Fruit fly (Drosophila melanogaster) whole organism, wandering third instar larva: Measurements from ENCODE around the gene CG32713.

Experiments used
- Abd-B ChIP-seq: fragments of >200 bp; optimal IDR thresholded peaks from 2 replicates; lab custom pipeline; 2017; ENCODE audit warnings: missing biosample characterization, missing genetic modification characterization
- CG32264 ChIP-seq: fragments of 200-800 bp; sonication (Bioruptor generic); optimal IDR thresholded peaks from 2 replicates; lab custom pipeline; 2016; ENCODE audit warnings: missing biosample characterization, missing genetic modification characterization
- CG9705 ChIP-seq: fragments of 200-800 bp; sonication (Bioruptor generic); optimal IDR thresholded peaks from 2 replicates; lab custom pipeline; 2018; ENCODE audit warnings: missing biosample characterization, mild to moderate bottlenecking, missing genetic modification characterization
- CrebA ChIP-seq: fragments of 200-800 bp; sonication (Bioruptor generic); optimal IDR thresholded peaks from 2 replicates; lab custom pipeline; 2016; ENCODE audit warnings: missing biosample characterization, mild to moderate bottlenecking, missing genetic modification characterization, borderline replicate concordance
- Dif ChIP-seq: fragments of 200-275, 200-300 bp; sonication (Bioruptor generic); optimal IDR thresholded peaks from 2 replicates; lab custom pipeline; 2018; ENCODE audit warnings: missing biosample characterization, missing genetic modification characterization; ENCODE audit not compliant: partially characterized antibody
- Hnf4 ChIP-seq: fragments of 200-800 bp; sonication (Bioruptor generic); optimal IDR thresholded peaks from 2 replicates; lab custom pipeline; 2016; ENCODE audit warnings: missing biosample characterization, mild to moderate bottlenecking, missing genetic modification characterization
- Hr78 ChIP-seq: fragments of >200 bp; optimal IDR thresholded peaks from 2 replicates; lab custom pipeline; 2017; ENCODE audit warnings: missing biosample characterization, missing genetic modification characterization
- Hr83 ChIP-seq: fragments of 200-300 bp; sonication (Bioruptor generic); optimal IDR thresholded peaks from 2 replicates; lab custom pipeline; 2016; ENCODE audit warnings: missing biosample characterization, mild to moderate bottlenecking, missing genetic modification characterization, moderate library complexity; ENCODE audit not compliant: poor library complexity, severe bottlenecking
- Jra ChIP-seq: sonication (Bioruptor generic); optimal IDR thresholded peaks from 2 replicates; lab custom pipeline; 2016; ENCODE audit warnings: missing biosample characterization, missing genetic modification characterization
- Myc ChIP-seq: fragments of >200 bp; optimal IDR thresholded peaks from 2 replicates; lab custom pipeline; 2017
- Rel ChIP-seq, 2 experiments: fragments of 200-800 bp; sonication (Bioruptor generic) in 1 of 2; optimal IDR thresholded peaks; 2 replicates in 1 of 2; 3 replicates in 1 of 2; lab custom pipeline; 2016 to 2019; ENCODE audit warnings: mild to moderate bottlenecking in 2 of 2, missing biosample characterization in 2 of 2, missing genetic modification characterization in 2 of 2, moderate library complexity in 1 of 2
- Sp1 ChIP-seq: fragments of 200-800 bp; sonication (Bioruptor generic); optimal IDR thresholded peaks from 3 replicates; lab custom pipeline; 2019; ENCODE audit warnings: missing biosample characterization, mild to moderate bottlenecking, missing genetic modification characterization, moderate library complexity
- Vsx2 ChIP-seq: fragments of 200-300, 225-300 bp; sonication (Bioruptor generic); optimal IDR thresholded peaks from 2 replicates; lab custom pipeline; 2018; ENCODE audit warnings: missing biosample characterization, missing genetic modification characterization; ENCODE audit not compliant: partially characterized antibody
- br ChIP-seq: fragments of 200-800 bp; sonication (Bioruptor generic); optimal IDR thresholded peaks from 2 replicates; lab custom pipeline; 2016; ENCODE audit warnings: missing biosample characterization, missing genetic modification characterization
- brk ChIP-seq: fragments of 200-800 bp; sonication (Bioruptor generic); optimal IDR thresholded peaks from 2 replicates; lab custom pipeline; 2016; ENCODE audit warnings: missing biosample characterization, mild to moderate bottlenecking, missing genetic modification characterization
- dl ChIP-seq, 2 experiments: fragments of 175-275, 200-275 bp in 1 of 2; fragments of 200-275 bp in 1 of 2; sonication (Bioruptor generic); optimal IDR thresholded peaks; lab custom pipeline; 2018; ENCODE audit warnings: mild to moderate bottlenecking in 2 of 2, missing biosample characterization in 2 of 2, missing genetic modification characterization in 2 of 2, moderate library complexity in 2 of 2; ENCODE audit not compliant: partially characterized antibody in 2 of 2, insufficient read depth in 1 of 2
- dsf ChIP-seq: sonication (Bioruptor generic); optimal IDR thresholded peaks from 2 replicates; lab custom pipeline; 2016; ENCODE audit warnings: missing biosample characterization, missing genetic modification characterization, borderline replicate concordance
- ey ChIP-seq: fragments of 200-800 bp; sonication (Bioruptor generic); optimal IDR thresholded peaks from 2 replicates; lab custom pipeline; 2016; ENCODE audit warnings: missing biosample characterization, missing genetic modification characterization
- fru ChIP-seq: fragments of 200-800 bp; sonication (Bioruptor generic); optimal IDR thresholded peaks from 3 replicates; lab custom pipeline; 2016; ENCODE audit warnings: missing biosample characterization, mild to moderate bottlenecking, missing genetic modification characterization
- h ChIP-seq: fragments of 200-800 bp; sonication (Bioruptor generic); optimal IDR thresholded peaks from 3 replicates; lab custom pipeline; 2016; ENCODE audit warnings: missing biosample characterization, mild to moderate bottlenecking, missing genetic modification characterization
- jim ChIP-seq: fragments of 175-275, 200-325 bp; sonication (Bioruptor generic); optimal IDR thresholded peaks from 2 replicates; lab custom pipeline; 2016; ENCODE audit warnings: missing biosample characterization, mild to moderate bottlenecking, missing genetic modification characterization
- lola ChIP-seq: fragments of >200 bp; optimal IDR thresholded peaks from 2 replicates; lab custom pipeline; 2017; ENCODE audit warnings: missing biosample characterization, missing genetic modification characterization
- psq ChIP-seq: fragments of 200-800 bp; sonication (Bioruptor generic); optimal IDR thresholded peaks from 3 replicates; lab custom pipeline; 2017; ENCODE audit warnings: missing biosample characterization, mild to moderate bottlenecking, missing genetic modification characterization, moderate library complexity
- rgr ChIP-seq: fragments of 200-800 bp; sonication (Bioruptor generic); optimal IDR thresholded peaks from 3 replicates; lab custom pipeline; 2016; ENCODE audit warnings: missing biosample characterization, mild to moderate bottlenecking, missing genetic modification characterization
- sage ChIP-seq: fragments of 200-800 bp; sonication (Bioruptor generic); optimal IDR thresholded peaks from 2 replicates; lab custom pipeline; 2016; ENCODE audit warnings: missing biosample characterization, mild to moderate bottlenecking, missing genetic modification characterization
- tai ChIP-seq: sonication (Bioruptor generic); optimal IDR thresholded peaks from 2 replicates; lab custom pipeline; 2016; ENCODE audit warnings: missing biosample characterization, missing genetic modification characterization
- usp ChIP-seq: fragments of >200 bp; optimal IDR thresholded peaks from 2 replicates; lab custom pipeline; 2017; ENCODE audit warnings: missing biosample characterization, missing genetic modification characterization
- woc ChIP-seq: sonication (Bioruptor generic); optimal IDR thresholded peaks from 2 replicates; lab custom pipeline; 2016; ENCODE audit warnings: missing biosample characterization, mild to moderate bottlenecking, missing genetic modification characterization

CG32713 gene

DNA sequence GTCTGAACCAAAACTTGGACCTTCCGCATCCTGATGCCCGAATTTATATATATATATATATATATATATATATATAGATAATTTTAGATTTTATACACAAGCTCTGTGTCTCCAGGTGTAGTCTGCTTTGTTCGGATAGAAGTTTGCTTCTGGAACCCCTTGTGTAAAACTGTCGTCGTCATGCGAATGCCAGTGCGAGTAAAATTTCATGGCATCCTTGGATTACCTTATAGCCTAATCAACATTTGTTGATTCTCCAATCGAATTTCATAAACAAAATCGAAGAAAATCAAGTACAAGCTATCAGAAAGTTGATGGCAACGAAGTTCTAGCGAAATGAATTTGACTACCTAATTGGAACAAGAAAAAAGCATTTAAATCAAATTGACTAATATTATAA lies at the start of gene CG32713:
Gene CG32713, minus strand, starts transcription at position 101 of the 400 bp plus-strand sequence.
- no peak for TF ChIP-seq dsf
- no peak for TF ChIP-seq dl (GFP tag; optimal IDR thresholded peaks at IDR 0.05; lab: Kevin White, UChicago; ENCODE audit: insufficient read depth in 1 of 2, partially characterized antibody in 2 of 2)
- no peak for TF ChIP-seq Rel (GFP tag; optimal IDR thresholded peaks at IDR 0.05; lab: Kevin White, UChicago)
- TF ChIP-seq Rel (tag; optimal IDR thresholded peaks at IDR 0.05; lab: Kevin White, UChicago): no peak
- no peak for TF ChIP-seq Hr83 (GFP tag; lab: Kevin White, UChicago)
- no peak for TF ChIP-seq CrebA (GFP tag; lab: Kevin White, UChicago)
- no peak for TF ChIP-seq jim (GFP tag; lab: Kevin White, UChicago)
- no peak for TF ChIP-seq h
- TF ChIP-seq lola (GFP tag; lab: Kevin White, UChicago): no peak

DNA sequence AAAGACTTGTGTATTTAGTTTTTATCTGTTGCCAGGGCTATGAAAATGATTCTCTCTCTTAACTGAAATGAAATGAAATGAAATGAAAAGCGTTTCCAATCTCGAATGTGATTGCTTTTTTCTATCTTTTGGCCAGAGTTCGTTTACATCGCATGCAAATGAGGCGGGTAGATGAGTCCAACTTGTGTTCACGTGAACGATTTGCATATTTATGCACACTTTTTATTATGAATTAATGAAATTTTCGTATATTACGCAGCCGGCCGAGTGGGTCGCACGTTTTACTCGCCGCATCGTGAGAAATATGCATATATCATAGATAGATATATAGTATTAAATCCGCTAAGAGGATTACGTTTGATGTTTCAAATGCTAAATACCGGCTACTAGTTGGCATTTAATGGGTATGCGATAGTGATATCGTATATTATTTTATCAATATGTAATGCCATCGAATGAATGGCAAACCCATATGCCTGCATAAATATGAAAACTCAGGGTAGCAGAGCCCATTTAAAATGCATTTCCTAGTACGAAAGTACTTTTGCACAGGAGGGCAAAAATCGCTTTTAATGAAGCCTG lies 47.7 kb upstream of the CG32713 start:
- no peak for TF ChIP-seq Dif (GFP tag; lab: Kevin White, UChicago)
- TF ChIP-seq Sp1 (GFP tag; lab: Kevin White, UChicago): no peak
- no peak for TF ChIP-seq fru (GFP tag; lab: Kevin White, UChicago)
- no peak for TF ChIP-seq usp (GFP tag; lab: Kevin White, UChicago)
- no peak for TF ChIP-seq psq (GFP tag; lab: Kevin White, UChicago)
- TF ChIP-seq Jra (GFP tag; lab: Kevin White, UChicago): no peak
- TF ChIP-seq tai (GFP tag; lab: Kevin White, UChicago): no peak
- TF ChIP-seq br (GFP tag; lab: Kevin White, UChicago): no peak
- no peak for TF ChIP-seq Hr83 (GFP tag; lab: Kevin White, UChicago)
- TF ChIP-seq Myc: no peak
- TF ChIP-seq jim (GFP tag; lab: Kevin White, UChicago): no peak
- TF ChIP-seq brk (GFP tag; lab: Kevin White, UChicago): no peak
- no peak for TF ChIP-seq CG9705 (GFP tag; lab: Kevin White, UChicago)
- TF ChIP-seq Vsx2: no peak
- no peak for TF ChIP-seq Rel (GFP tag; optimal IDR thresholded peaks at IDR 0.05; lab: Kevin White, UChicago)
- TF ChIP-seq Rel (tag; optimal IDR thresholded peaks at IDR 0.05; lab: Kevin White, UChicago): no peak
- no peak for TF ChIP-seq Hr78 (GFP tag; lab: Kevin White, UChicago)
- no peak for TF ChIP-seq dsf
- no peak for TF ChIP-seq woc (GFP tag; lab: Kevin White, UChicago)

DNA sequence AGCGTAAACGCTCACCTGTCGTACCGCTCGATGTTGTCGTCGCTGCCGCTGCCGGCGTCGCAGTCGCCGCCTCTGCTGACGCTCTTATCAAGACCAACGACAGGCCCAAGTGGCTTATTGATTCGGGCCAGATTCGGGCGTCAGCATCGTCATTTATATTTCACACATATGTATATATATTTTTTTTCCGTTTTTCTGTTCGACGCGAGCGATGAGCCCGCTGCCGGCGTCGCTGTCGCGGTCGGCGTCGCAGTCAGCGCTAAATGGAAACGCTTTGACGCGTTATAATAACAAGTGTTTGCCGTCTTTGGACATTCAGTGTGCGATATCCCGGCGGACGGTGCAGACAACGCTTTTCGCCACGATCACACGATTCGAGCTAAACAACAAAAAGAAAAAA lies 44.6 kb upstream of the CG32713 start:
- no peak for TF ChIP-seq Dif (GFP tag; lab: Kevin White, UChicago)
- TF ChIP-seq CG32264 (GFP tag; lab: Kevin White, UChicago): no peak
- no peak for TF ChIP-seq dsf
- no peak for TF ChIP-seq fru (GFP tag; lab: Kevin White, UChicago)
- TF ChIP-seq sage (GFP tag; lab: Kevin White, UChicago): no peak
- TF ChIP-seq CG9705 (GFP tag; lab: Kevin White, UChicago): no peak
- TF ChIP-seq rgr (GFP tag; lab: Kevin White, UChicago): no peak
- TF ChIP-seq Hnf4 (GFP tag; lab: Kevin White, UChicago): no peak
- TF ChIP-seq ey (GFP tag; lab: Kevin White, UChicago): no peak
- TF ChIP-seq Abd-B (GFP tag; lab: Kevin White, UChicago): no peak
- no peak for TF ChIP-seq jim (GFP tag; lab: Kevin White, UChicago)
- TF ChIP-seq lola (GFP tag; lab: Kevin White, UChicago): no peak

DNA sequence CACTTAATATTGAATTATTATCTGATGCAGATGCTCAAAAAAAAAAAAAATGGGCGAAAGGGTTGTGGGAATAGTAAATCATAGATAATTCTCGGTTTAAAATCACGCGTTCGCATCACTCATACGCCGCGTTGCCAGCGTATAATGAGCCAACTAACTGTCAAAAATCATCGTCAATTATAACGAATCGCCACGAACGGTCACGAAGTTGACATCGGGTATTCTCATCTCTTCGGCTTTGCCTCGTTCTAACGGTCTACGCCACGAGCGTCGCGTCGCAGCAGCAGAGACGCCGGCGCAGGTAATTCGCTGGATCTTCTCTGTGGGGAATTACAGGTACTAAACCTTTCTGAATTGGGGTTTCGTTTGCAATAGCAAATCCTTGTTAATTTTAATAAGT lies 43.9 kb upstream of the CG32713 start:
- TF ChIP-seq jim (GFP tag; lab: Kevin White, UChicago): no peak
- TF ChIP-seq CG9705 (GFP tag; lab: Kevin White, UChicago): no peak

DNA sequence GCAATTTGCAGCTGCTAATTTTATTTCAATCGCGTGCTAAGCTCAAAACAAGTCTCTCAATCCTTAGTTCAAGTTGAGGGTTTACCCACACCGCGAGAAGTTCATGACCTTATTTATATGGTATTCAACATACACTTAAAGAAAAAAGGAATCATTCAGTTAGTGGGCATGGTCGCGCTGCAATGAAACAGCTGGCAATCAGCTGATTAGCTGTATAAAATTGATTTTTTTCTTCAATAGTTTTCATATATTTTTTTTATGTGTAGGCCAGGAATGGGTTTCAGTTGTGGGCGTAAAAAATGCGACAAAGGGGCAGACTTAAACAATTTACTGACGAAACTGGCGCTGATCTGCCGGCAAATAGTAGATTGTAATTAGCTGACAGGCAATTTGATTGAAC lies 41.7 kb upstream of the CG32713 start:
- TF ChIP-seq Dif (GFP tag; lab: Kevin White, UChicago): no peak
- TF ChIP-seq rgr (GFP tag; lab: Kevin White, UChicago): peak; percentile 7
